Worm (Caenorhabditis elegans) whole organism, L2 larva: ENCODE data around the gene R03D7.15.
A peak's percentile ranks its signal among the peaks of the same experiment; 100 is the strongest.
"Not testable (repeated sequence)": the region's sequence is repeated elsewhere in the genome, so short reads cannot be mapped to it uniquely, and the experiment has no call there.

Experiments used
- C34F6.9 ChIP-seq: fragments of 150-350 bp; optimal IDR thresholded peaks from 2 replicates; lab custom pipeline; 2014; ENCODE audit warnings: missing biosample characterization, missing genetic modification characterization
- F13H6.1 ChIP-seq: sonication (generic microtip); optimal IDR thresholded peaks from 2 replicates; lab custom pipeline; 2016; ENCODE audit warnings: missing genetic modification characterization, missing compliant biosample characterization
- R02D3.7 ChIP-seq: fragments of 150-350 bp; optimal IDR thresholded peaks from 2 replicates; lab custom pipeline; 2014; ENCODE audit warnings: missing biosample characterization, missing genetic modification characterization
- alr-1 ChIP-seq: fragments of 150-350 bp; optimal IDR thresholded peaks from 2 replicates; lab custom pipeline; 2014; ENCODE audit warnings: missing biosample characterization, missing genetic modification characterization
- aly-2 ChIP-seq: fragments of 150-350 bp; optimal IDR thresholded peaks from 2 replicates; lab custom pipeline; 2014; ENCODE audit warnings: missing biosample characterization, missing genetic modification characterization
- ama-1 ChIP-seq: fragments of 150-350 bp; optimal IDR thresholded peaks from 2 replicates; lab custom pipeline; 2018; ENCODE audit warnings: inconsistent platforms
- blmp-1 ChIP-seq: sonication (generic microtip); optimal IDR thresholded peaks from 2 replicates; lab custom pipeline; 2017; ENCODE audit warnings: missing genetic modification characterization, mild to moderate bottlenecking, missing compliant biosample characterization, antibody characterized with exemption, moderate library complexity; ENCODE audit not compliant: insufficient read depth
- ceh-16 ChIP-seq: fragments of 150-350 bp; optimal IDR thresholded peaks from 2 replicates; lab custom pipeline; 2014; ENCODE audit warnings: missing biosample characterization, missing genetic modification characterization
- ceh-82 ChIP-seq: fragments of 150-350 bp; optimal IDR thresholded peaks from 2 replicates; lab custom pipeline; 2014; ENCODE audit warnings: missing biosample characterization, missing genetic modification characterization
- crh-2 ChIP-seq: sonication (generic microtip); optimal IDR thresholded peaks from 2 replicates; lab custom pipeline; 2017; ENCODE audit warnings: missing biosample characterization, missing genetic modification characterization
- dmd-4 ChIP-seq: sonication (generic microtip); optimal IDR thresholded peaks from 2 replicates; lab custom pipeline; 2017; ENCODE audit warnings: missing biosample characterization, missing genetic modification characterization
- elt-1 ChIP-seq: fragments of 150-350 bp; optimal IDR thresholded peaks from 2 replicates; lab custom pipeline; 2014; ENCODE audit warnings: missing biosample characterization, missing genetic modification characterization
- fos-1 ChIP-seq: fragments of 150-350 bp; optimal IDR thresholded peaks from 2 replicates; lab custom pipeline; 2014; ENCODE audit warnings: missing biosample characterization, missing genetic modification characterization
- gmeb-1 ChIP-seq: fragments of 150-350 bp; optimal IDR thresholded peaks from 2 replicates; lab custom pipeline; 2014; ENCODE audit warnings: missing biosample characterization, missing genetic modification characterization
- lin-11 ChIP-seq: fragments of 150-350 bp; sonication (generic microtip); optimal IDR thresholded peaks from 2 replicates; lab custom pipeline; 2014; ENCODE audit warnings: missing biosample characterization, missing genetic modification characterization, inconsistent platforms, mixed read lengths
- lin-13 ChIP-seq: fragments of 150-350 bp; optimal IDR thresholded peaks from 2 replicates; lab custom pipeline; 2014; ENCODE audit warnings: missing biosample characterization, missing genetic modification reagents, missing genetic modification characterization
- lsy-2 ChIP-seq, 2 experiments: fragments of 150-350 bp in 1 of 2; sonication (generic microtip) in 1 of 2; optimal IDR thresholded peaks; 2 replicates each; lab custom pipeline; 2014 to 2017; ENCODE audit warnings: missing biosample characterization in 2 of 2, missing genetic modification characterization in 2 of 2
- mbf-1 ChIP-seq: sonication (generic microtip); optimal IDR thresholded peaks from 2 replicates; lab custom pipeline; 2017; ENCODE audit warnings: missing biosample characterization, missing genetic modification characterization
- mdl-1 ChIP-seq, 2 experiments: fragments of 150-350 bp in 1 of 2; sonication (generic microtip) in 1 of 2; optimal IDR thresholded peaks; 2 replicates each; lab custom pipeline; 2017; ENCODE audit warnings: missing biosample characterization in 2 of 2, missing genetic modification characterization in 2 of 2
- nhr-10 ChIP-seq: sonication (generic microtip); optimal IDR thresholded peaks from 2 replicates; lab custom pipeline; 2017; ENCODE audit warnings: missing biosample characterization, missing genetic modification characterization
- nhr-11 ChIP-seq: fragments of 150-350 bp; optimal IDR thresholded peaks from 2 replicates; lab custom pipeline; 2014; ENCODE audit warnings: missing biosample characterization, missing genetic modification characterization
- nhr-12 ChIP-seq: fragments of 150-350 bp; optimal IDR thresholded peaks from 2 replicates; lab custom pipeline; 2014; ENCODE audit warnings: missing biosample characterization, missing genetic modification characterization
- nhr-129 ChIP-seq: fragments of 150-350 bp; optimal IDR thresholded peaks from 2 replicates; lab custom pipeline; 2014; ENCODE audit warnings: missing biosample characterization, missing genetic modification characterization
- nhr-21 ChIP-seq: fragments of 150-350 bp; optimal IDR thresholded peaks from 2 replicates; lab custom pipeline; 2014; ENCODE audit warnings: missing biosample characterization, missing genetic modification characterization
- nhr-23 ChIP-seq: fragments of 150-350 bp; optimal IDR thresholded peaks from 2 replicates; lab custom pipeline; 2014; ENCODE audit warnings: missing biosample characterization, missing genetic modification reagents, missing genetic modification characterization
- peb-1 ChIP-seq: fragments of 150-350 bp; optimal IDR thresholded peaks from 2 replicates; lab custom pipeline; 2014; ENCODE audit warnings: missing biosample characterization, missing genetic modification characterization
- sem-4 ChIP-seq: fragments of 150-350 bp; optimal IDR thresholded peaks from 2 replicates; lab custom pipeline; 2014; ENCODE audit warnings: missing biosample characterization, missing genetic modification reagents, missing genetic modification characterization
- skn-1 ChIP-seq: sonication (generic microtip); optimal IDR thresholded peaks from 2 replicates; lab custom pipeline; 2017; ENCODE audit warnings: missing biosample characterization, missing genetic modification characterization
- sma-3 ChIP-seq: sonication (generic microtip); optimal IDR thresholded peaks from 2 replicates; lab custom pipeline; 2016; ENCODE audit warnings: missing genetic modification reagents, missing genetic modification characterization, missing compliant biosample characterization
- sma-9 ChIP-seq, 2 experiments: fragments of 150-350 bp in 1 of 2; sonication (generic microtip) in 1 of 2; optimal IDR thresholded peaks; 2 replicates each; lab custom pipeline; 2014 to 2016; ENCODE audit warnings: missing genetic modification characterization in 2 of 2, mild to moderate bottlenecking in 1 of 2, missing biosample characterization in 1 of 2, missing compliant biosample characterization in 1 of 2, missing genetic modification reagents in 1 of 2, moderate library complexity in 1 of 2
- snpc-4 ChIP-seq: fragments of 150-350 bp; optimal IDR thresholded peaks from 2 replicates; lab custom pipeline; 2014; ENCODE audit warnings: missing biosample characterization, missing genetic modification characterization
- unc-39 ChIP-seq: fragments of 150-350 bp; optimal IDR thresholded peaks from 2 replicates; lab custom pipeline; 2014; ENCODE audit warnings: missing biosample characterization, missing genetic modification characterization
- unc-62 ChIP-seq: fragments of 150-350 bp; optimal IDR thresholded peaks from 2 replicates; lab custom pipeline; 2014; ENCODE audit warnings: missing biosample characterization, missing genetic modification reagents, missing genetic modification characterization
- zag-1 ChIP-seq: fragments of 150-350 bp; optimal IDR thresholded peaks from 2 replicates; lab custom pipeline; 2014; ENCODE audit warnings: missing biosample characterization, missing genetic modification characterization

Gene R03D7.15

ce11 chrII:10917174-10917573 is 24.8 kb upstream of the R03D7.15 start, which contains the start of gene F44F4.10:
Gene F44F4.10, minus strand, starts transcription at chrII:10917274.
- TF ChIP-seq alr-1 (tag; lab: Kevin White, UChicago) (no peak), nhr-11 (tag; lab: Kevin White, UChicago) (no peak), zag-1 (tag; lab: Kevin White, UChicago) (no peak), fos-1 (tag; lab: Kevin White, UChicago) (no peak), mdl-1 (tag; optimal IDR thresholded peaks at IDR 0.05; lab: Kevin White, UChicago) (no peak), unc-62 (GFP tag; lab: Kevin White, UChicago) (no peak), unc-39 (no peak), elt-1 (tag; lab: Kevin White, UChicago) (no peak), dmd-4 (tag; lab: Kevin White, UChicago) (no peak), snpc-4 (tag; lab: Kevin White, UChicago) (no peak), mbf-1 (tag; lab: Kevin White, UChicago) (no peak), nhr-12 (tag; lab: Kevin White, UChicago) (no peak), lsy-2 (tag; optimal IDR thresholded peaks at IDR 0.05; lab: Kevin White, UChicago) (no peak)

- TF ChIP-seq fos-1 (tag; lab: Kevin White, UChicago) (peak; percentile 60), aly-2 (tag; lab: Kevin White, UChicago) (no peak)
Observed at ce11 chrII:10918293-10918756, 23.7 kb upstream of the R03D7.15 start, which contains the start of gene tba-4. Gene tba-4, plus strand, starts transcription at chrII:10918706.

- not testable (repeated sequence) for TF ChIP-seq R02D3.7, ceh-82, zag-1 (tag; lab: Kevin White, UChicago)
Observed at ce11 chrII:10922874-10923273, 19.1 kb upstream of the R03D7.15 start, which contains the start of gene Y19D2B.1. Gene Y19D2B.1, minus strand, starts transcription at chrII:10922974.

- TF ChIP-seq blmp-1 (tag; lab: Kevin White, UChicago) (no peak), nhr-10 (no peak), fos-1 (tag; lab: Kevin White, UChicago) (no peak), sma-9 (GFP tag; optimal IDR thresholded peaks at IDR 0.05; lab: Kevin White, UChicago) (no peak), sma-9 (tag; optimal IDR thresholded peaks at IDR 0.05; lab: Kevin White, UChicago) (no peak), F13H6.1 (tag; lab: Kevin White, UChicago) (no peak), nhr-11 (tag; lab: Kevin White, UChicago) (no peak), skn-1 (tag; lab: Kevin White, UChicago) (no peak), ceh-16 (no peak), nhr-23 (tag; lab: Kevin White, UChicago) (no peak), unc-62 (GFP tag; lab: Kevin White, UChicago) (no peak), nhr-129 (tag; lab: Kevin White, UChicago) (no peak), lin-11 (no peak), sma-3 (GFP tag; lab: Kevin White, UChicago) (no peak), ama-1 (no peak), unc-39 (no peak), ceh-82 (tag; lab: Kevin White, UChicago) (no peak), lin-13 (GFP tag; lab: Kevin White, UChicago) (no peak), C34F6.9 (no peak), peb-1 (tag; lab: Kevin White, UChicago) (no peak)
Observed at ce11 chrII:10923948-10924347, 18.1 kb upstream of the R03D7.15 start, which contains the start of gene Y19D2B.2. Gene Y19D2B.2, plus strand, starts transcription at chrII:10924248.

ce11 chrII:10924669-10925068 is 17.3 kb upstream of the R03D7.15 start:
- TF ChIP-seq sem-4 (tag; lab: Kevin White, UChicago) (no peak), unc-62 (GFP tag; lab: Kevin White, UChicago) (no peak), crh-2 (tag; lab: Kevin White, UChicago) (peak; percentile 63), sma-3 (GFP tag; lab: Kevin White, UChicago) (peak; percentile 59), lsy-2 (tag; optimal IDR thresholded peaks at IDR 0.05; lab: Kevin White, UChicago) (peak in 1 of 2 experiments; percentile 36), sma-9 (GFP tag; optimal IDR thresholded peaks at IDR 0.05; lab: Kevin White, UChicago) (peak; percentile 82), sma-9 (tag; optimal IDR thresholded peaks at IDR 0.05; lab: Kevin White, UChicago) (no peak), fos-1 (tag; lab: Kevin White, UChicago) (peak; percentile 96), nhr-21 (tag; lab: Kevin White, UChicago) (peak; percentile 17), gmeb-1 (tag; lab: Kevin White, UChicago) (peak; percentile 38)
- TF ChIP-seq, all 48 proteins: peak for 7
